Worm (Caenorhabditis elegans) whole organism, L3 larva: ENCODE measurements around the gene T20G5.12.
A peak's percentile ranks its signal among the peaks of the same experiment; 100 is the strongest.

Experiments used
- R02D3.7 ChIP-seq: fragments of 150-350 bp; optimal IDR thresholded peaks from 2 replicates; lab custom pipeline; 2014; ENCODE audit warnings: missing biosample characterization, missing genetic modification characterization
- ZK546.5 ChIP-seq: sonication (generic microtip); optimal IDR thresholded peaks from 2 replicates; lab custom pipeline; 2017; ENCODE audit warnings: missing biosample characterization, missing genetic modification characterization
- aly-2 ChIP-seq: fragments of 150-350 bp; optimal IDR thresholded peaks from 2 replicates; lab custom pipeline; 2014; ENCODE audit warnings: missing biosample characterization, missing genetic modification characterization
- ceh-28 ChIP-seq: fragments of 150-350 bp; optimal IDR thresholded peaks from 2 replicates; lab custom pipeline; 2014; ENCODE audit warnings: missing biosample characterization, missing genetic modification reagents, missing genetic modification characterization
- ceh-82 ChIP-seq: fragments of 150-350 bp; optimal IDR thresholded peaks from 2 replicates; lab custom pipeline; 2014; ENCODE audit warnings: missing biosample characterization, missing genetic modification characterization
- ceh-9 ChIP-seq: sonication (generic microtip); optimal IDR thresholded peaks from 2 replicates; lab custom pipeline; 2018; ENCODE audit warnings: missing biosample characterization, missing genetic modification characterization
- daf-12 ChIP-seq: fragments of 150-350 bp; optimal IDR thresholded peaks from 2 replicates; lab custom pipeline; 2014; ENCODE audit warnings: missing biosample characterization, missing genetic modification reagents, missing genetic modification characterization
- egl-27 ChIP-seq: sonication (generic microtip); optimal IDR thresholded peaks from 4 replicates; lab custom pipeline; 2017; ENCODE audit warnings: missing biosample characterization, missing genetic modification reagents, missing genetic modification characterization
- egl-5 ChIP-seq: fragments of 150-350 bp; optimal IDR thresholded peaks from 2 replicates; lab custom pipeline; 2017; ENCODE audit warnings: missing biosample characterization, missing genetic modification reagents, missing genetic modification characterization, inconsistent platforms
- elt-1 ChIP-seq: fragments of 150-350 bp; optimal IDR thresholded peaks from 2 replicates; lab custom pipeline; 2014; ENCODE audit warnings: missing biosample characterization, missing genetic modification characterization
- elt-2 ChIP-seq: sonication (generic microtip); optimal IDR thresholded peaks from 2 replicates; lab custom pipeline; 2016; ENCODE audit warnings: missing genetic modification reagents, mild to moderate bottlenecking, missing genetic modification characterization, missing compliant biosample characterization
- elt-3 ChIP-seq, 3 experiments: fragments of 150-350 bp in 1 of 3; sonication (generic microtip) in 2 of 3; optimal IDR thresholded peaks; 2 replicates in 2 of 3; 4 replicates in 1 of 3; lab custom pipeline; 2014 to 2017; ENCODE audit warnings: missing biosample characterization in 3 of 3, missing genetic modification characterization in 3 of 3
- fkh-10 ChIP-seq: sonication (generic microtip); optimal IDR thresholded peaks from 2 replicates; lab custom pipeline; 2017; ENCODE audit warnings: missing biosample characterization, missing genetic modification reagents, missing genetic modification characterization
- fkh-2 ChIP-seq: fragments of 150-350 bp; optimal IDR thresholded peaks from 2 replicates; lab custom pipeline; 2014; ENCODE audit warnings: missing biosample characterization, missing genetic modification reagents, missing genetic modification characterization
- fos-1 ChIP-seq: fragments of 150-350 bp; optimal IDR thresholded peaks from 2 replicates; lab custom pipeline; 2014; ENCODE audit warnings: missing biosample characterization, missing genetic modification characterization
- hmg-11 ChIP-seq: sonication (generic microtip); optimal IDR thresholded peaks from 2 replicates; lab custom pipeline; 2016; ENCODE audit warnings: missing genetic modification characterization, missing compliant biosample characterization
- jun-1 ChIP-seq: fragments of 150-350 bp; optimal IDR thresholded peaks from 2 replicates; lab custom pipeline; 2014; ENCODE audit warnings: missing biosample characterization, missing genetic modification reagents, missing genetic modification characterization
- lin-15B ChIP-seq: fragments of 150-350 bp; optimal IDR thresholded peaks from 2 replicates; lab custom pipeline; 2014; ENCODE audit warnings: missing biosample characterization, missing genetic modification characterization
- lin-39 ChIP-seq: fragments of 150-350 bp; optimal IDR thresholded peaks from 2 replicates; lab custom pipeline; 2018; ENCODE audit warnings: missing biosample characterization, missing genetic modification reagents, missing genetic modification characterization
- lsy-12 ChIP-seq: sonication (generic microtip); optimal IDR thresholded peaks from 2 replicates; lab custom pipeline; 2016; ENCODE audit warnings: mild to moderate bottlenecking, missing genetic modification characterization, missing compliant biosample characterization
- nfya-1 ChIP-seq: sonication (generic microtip); optimal IDR thresholded peaks from 2 replicates; lab custom pipeline; 2017; ENCODE audit warnings: missing genetic modification characterization, mild to moderate bottlenecking, missing compliant biosample characterization, antibody characterized with exemption, moderate library complexity; ENCODE audit not compliant: insufficient read depth
- nhr-12 ChIP-seq: fragments of 150-350 bp; optimal IDR thresholded peaks from 2 replicates; lab custom pipeline; 2014; ENCODE audit warnings: missing biosample characterization, missing genetic modification characterization
- nhr-23 ChIP-seq: fragments of 150-350 bp; optimal IDR thresholded peaks from 2 replicates; lab custom pipeline; 2014; ENCODE audit warnings: missing biosample characterization, missing genetic modification reagents, missing genetic modification characterization
- nhr-237 ChIP-seq: fragments of 150-350 bp; optimal IDR thresholded peaks from 2 replicates; lab custom pipeline; 2014; ENCODE audit warnings: missing biosample characterization, missing genetic modification characterization
- nhr-28 ChIP-seq: fragments of 150-350 bp; optimal IDR thresholded peaks from 2 replicates; lab custom pipeline; 2014; ENCODE audit warnings: missing biosample characterization, missing genetic modification characterization
- nhr-43 ChIP-seq: sonication (generic microtip); optimal IDR thresholded peaks from 2 replicates; lab custom pipeline; 2016; ENCODE audit warnings: mild to moderate bottlenecking, missing genetic modification characterization, missing compliant biosample characterization; ENCODE audit not compliant: poor library complexity, severe bottlenecking
- nhr-67 ChIP-seq: fragments of 150-350 bp; optimal IDR thresholded peaks from 2 replicates; lab custom pipeline; 2014; ENCODE audit warnings: missing biosample characterization, missing genetic modification characterization
- nhr-76 ChIP-seq: fragments of 150-350 bp; sonication (generic microtip); optimal IDR thresholded peaks from 5 replicates; lab custom pipeline; 2014; ENCODE audit warnings: missing biosample characterization, missing genetic modification characterization
- nhr-77 ChIP-seq: fragments of 150-350 bp; optimal IDR thresholded peaks from 2 replicates; lab custom pipeline; 2014; ENCODE audit warnings: missing biosample characterization, missing genetic modification characterization
- pha-4 ChIP-seq: fragments of 150-350 bp; optimal IDR thresholded peaks from 2 replicates; lab custom pipeline; 2014; ENCODE audit warnings: missing biosample characterization, missing genetic modification reagents, missing genetic modification characterization
- snpc-4 ChIP-seq: fragments of 150-350 bp; optimal IDR thresholded peaks from 2 replicates; lab custom pipeline; 2014; ENCODE audit warnings: missing biosample characterization, missing genetic modification characterization
- unc-62 ChIP-seq: fragments of 150-350 bp; sonication (generic microtip); optimal IDR thresholded peaks from 4 replicates; lab custom pipeline; 2014; ENCODE audit warnings: missing biosample characterization, missing genetic modification reagents, missing genetic modification characterization
- zag-1 ChIP-seq: fragments of 150-350 bp; optimal IDR thresholded peaks from 2 replicates; lab custom pipeline; 2014; ENCODE audit warnings: missing biosample characterization, missing genetic modification characterization
- ztf-4 ChIP-seq: fragments of 150-350 bp; optimal IDR thresholded peaks from 2 replicates; lab custom pipeline; 2014; ENCODE audit warnings: missing biosample characterization, missing genetic modification characterization

The T20G5.12 gene

DNA sequence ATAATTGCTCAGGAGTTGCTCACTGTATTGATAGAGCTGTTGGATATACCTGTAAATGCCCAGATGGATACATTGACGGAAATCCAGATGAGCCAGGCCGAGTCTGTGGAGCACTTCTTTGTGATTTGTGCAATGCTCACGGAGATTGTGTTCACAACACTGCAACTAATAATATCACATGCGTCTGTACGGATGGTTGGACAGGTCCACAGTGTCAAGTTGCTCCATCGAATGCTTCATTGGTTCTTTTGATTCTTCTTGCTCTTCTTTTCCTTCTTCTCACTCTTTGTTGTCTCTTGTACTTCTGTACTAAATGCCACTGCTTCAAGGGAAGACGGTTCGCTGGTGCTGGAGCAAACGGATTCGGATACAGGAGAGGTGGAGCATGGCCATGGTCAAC, 19.5 kb upstream of the T20G5.12 start:
- TF ChIP-seq lsy-12 (tag; lab: Kevin White, UChicago) (no peak), pha-4 (tag; lab: Kevin White, UChicago) (no peak), zag-1 (no peak), elt-2 (tag; lab: Kevin White, UChicago) (no peak), ceh-82 (tag; lab: Kevin White, UChicago) (no peak), egl-27 (tag; lab: Kevin White, UChicago) (no peak), nhr-12 (no peak), nfya-1 (no peak), fos-1 (tag; lab: Kevin White, UChicago) (no peak), ceh-28 (tag; lab: Kevin White, UChicago) (no peak), jun-1 (tag; lab: Kevin White, UChicago) (no peak), lin-39 (tag; lab: Kevin White, UChicago) (no peak), unc-62 (no peak), nhr-237 (no peak), nhr-43 (tag; lab: Kevin White, UChicago) (no peak), elt-1 (tag; lab: Kevin White, UChicago) (no peak), egl-5 (no peak), nhr-77 (no peak), ztf-4 (no peak), elt-3 (tag; optimal IDR thresholded peaks at IDR 0.05; lab: Kevin White, UChicago) (no peak)

DNA sequence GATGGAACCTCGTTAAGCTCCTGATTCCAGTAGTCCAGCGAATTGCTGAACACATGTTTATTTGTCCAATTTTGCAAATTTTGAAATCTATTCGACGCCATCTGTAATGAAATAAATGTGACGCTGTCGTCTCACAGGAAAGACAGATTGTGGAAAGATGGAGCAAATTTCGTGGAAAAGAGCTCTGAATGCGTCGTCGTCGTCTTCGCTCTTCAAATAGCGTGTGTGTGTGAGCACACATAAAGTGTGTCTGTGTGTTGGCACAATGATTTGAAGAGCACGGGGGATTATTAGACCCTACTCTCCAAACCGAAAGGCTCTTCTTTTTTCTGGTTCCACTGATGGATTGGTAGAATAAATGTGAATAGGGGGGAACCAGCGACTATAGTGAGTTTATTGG, 15.2 kb upstream of the T20G5.12 start, which contains the start of gene unc-47:
Gene unc-47 (minus strand): TSS at position 101 of the 400 bp plus-strand sequence.
- TF ChIP-seq lin-39 (tag; lab: Kevin White, UChicago) (peak; percentile 35), hmg-11 (tag; lab: Kevin White, UChicago) (no peak), fkh-10 (GFP tag; lab: Kevin White, UChicago) (no peak), zag-1 (no peak), R02D3.7 (tag; lab: Kevin White, UChicago) (no peak), fos-1 (tag; lab: Kevin White, UChicago) (no peak), nhr-28 (tag; lab: Kevin White, UChicago) (no peak)
- TF ChIP-seq, all 47 proteins: peak for 1

DNA sequence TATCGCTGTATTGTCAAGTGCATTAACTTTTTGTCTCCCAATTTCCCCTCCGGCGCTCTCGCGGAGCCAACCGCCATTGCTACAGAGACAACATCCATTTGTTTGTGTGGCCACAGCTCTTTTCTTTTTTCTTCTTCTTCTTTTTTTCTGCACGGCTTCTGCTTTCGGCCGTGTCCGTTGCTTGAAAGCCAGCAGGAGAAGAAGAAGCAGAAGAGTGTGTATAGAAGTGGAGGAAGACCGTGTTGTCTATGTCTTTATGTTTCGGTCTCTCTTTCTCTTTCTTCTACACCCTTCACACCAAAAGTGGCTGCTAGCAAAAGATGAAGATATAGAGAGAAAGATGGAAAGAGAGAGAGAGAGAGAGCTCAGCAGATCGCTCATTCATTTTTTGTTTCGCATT, 13.6 kb upstream of the T20G5.12 start:
- TF ChIP-seq nhr-237 (no peak), nfya-1 (peak; percentile 66), hmg-11 (tag; lab: Kevin White, UChicago) (peak; percentile 37), lin-39 (tag; lab: Kevin White, UChicago) (peak; percentile 50), lin-15B (tag; lab: Kevin White, UChicago) (peak; percentile 19), daf-12 (tag; lab: Kevin White, UChicago) (no peak)
- TF ChIP-seq, all 47 proteins: peak for 4

DNA sequence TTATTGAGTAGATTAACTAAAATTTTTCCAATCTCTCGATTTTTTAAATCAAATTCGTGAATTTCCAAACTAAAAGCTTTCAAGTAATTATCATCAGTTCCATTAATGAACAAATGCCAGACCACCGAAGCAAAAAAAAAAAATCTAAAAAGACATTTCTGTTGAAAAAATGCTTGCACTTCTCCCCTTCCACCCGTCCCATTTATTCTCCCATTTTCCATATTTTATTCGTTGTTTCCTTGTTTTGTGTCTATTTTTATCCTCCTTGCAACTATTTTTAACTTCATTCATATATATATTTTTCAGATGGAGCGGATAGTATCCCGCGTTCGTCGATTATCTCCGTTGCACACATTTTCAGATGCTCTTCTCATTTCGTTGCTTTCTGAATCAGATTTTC, 12.5 kb upstream of the T20G5.12 start, which contains the start of gene epac-1:
Gene epac-1 (plus strand): TSS at position 301 of the 400 bp plus-strand sequence.
- TF ChIP-seq lsy-12 (tag; lab: Kevin White, UChicago): no peak
- TF ChIP-seq lin-15B (tag; lab: Kevin White, UChicago): no peak
- TF ChIP-seq snpc-4 (tag; lab: Kevin White, UChicago): no peak
- TF ChIP-seq nhr-76 (tag; lab: Kevin White, UChicago): no peak
- TF ChIP-seq nhr-23: no peak
- TF ChIP-seq nhr-237: no peak
- no peak for TF ChIP-seq pha-4 (tag; lab: Kevin White, UChicago)
- TF ChIP-seq ceh-9 (tag; lab: Kevin White, UChicago): no peak
- no peak for TF ChIP-seq nhr-67 (tag; lab: Kevin White, UChicago)
- TF ChIP-seq nhr-28 (tag; lab: Kevin White, UChicago): no peak
- TF ChIP-seq elt-1 (tag; lab: Kevin White, UChicago): no peak
- TF ChIP-seq elt-2 (tag; lab: Kevin White, UChicago): no peak
- TF ChIP-seq fos-1 (tag; lab: Kevin White, UChicago): no peak
- TF ChIP-seq nhr-43 (tag; lab: Kevin White, UChicago): no peak
- no peak for TF ChIP-seq fkh-2 (tag; lab: Kevin White, UChicago)
- TF ChIP-seq nfya-1: no peak
- TF ChIP-seq aly-2: no peak
- TF ChIP-seq daf-12 (tag; lab: Kevin White, UChicago): no peak
- no peak for TF ChIP-seq jun-1 (tag; lab: Kevin White, UChicago)
- no peak for TF ChIP-seq R02D3.7 (tag; lab: Kevin White, UChicago)

DNA sequence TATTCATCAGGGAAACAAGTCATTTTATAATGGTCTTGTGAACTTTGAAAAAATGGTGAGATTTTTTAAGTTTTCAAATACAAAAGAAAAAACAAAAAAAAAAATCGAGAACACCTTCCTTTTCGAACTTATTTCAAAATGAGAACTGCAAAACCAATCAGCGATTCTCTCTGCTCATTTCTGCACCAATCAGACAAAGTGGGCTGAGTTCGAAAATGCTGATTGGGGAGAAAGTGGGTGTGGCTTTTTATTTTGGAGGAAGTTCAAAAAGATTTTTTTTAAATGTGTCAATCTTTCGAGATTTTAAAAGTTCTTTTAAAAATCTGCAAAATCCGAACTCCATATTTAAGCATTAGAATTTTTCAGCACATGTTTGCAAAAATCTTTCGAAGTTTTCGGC, 6.8 kb upstream of the T20G5.12 start:
- TF ChIP-seq ZK546.5 (no peak), nfya-1 (peak; percentile 82)
